Fruit fly (Drosophila melanogaster) whole organism, wandering third instar larva: ENCODE results near the gene orb.
A peak's percentile ranks its signal among the peaks of the same experiment; 100 is the strongest.

Experiments used
- Abd-B ChIP-seq: fragments of >200 bp; optimal IDR thresholded peaks from 2 replicates; lab custom pipeline; 2017; ENCODE audit warnings: missing biosample characterization, missing genetic modification characterization
- CG32264 ChIP-seq: fragments of 200-800 bp; sonication (Bioruptor generic); optimal IDR thresholded peaks from 2 replicates; lab custom pipeline; 2016; ENCODE audit warnings: missing biosample characterization, missing genetic modification characterization
- CG9705 ChIP-seq: fragments of 200-800 bp; sonication (Bioruptor generic); optimal IDR thresholded peaks from 2 replicates; lab custom pipeline; 2018; ENCODE audit warnings: missing biosample characterization, mild to moderate bottlenecking, missing genetic modification characterization
- CrebA ChIP-seq: fragments of 200-800 bp; sonication (Bioruptor generic); optimal IDR thresholded peaks from 2 replicates; lab custom pipeline; 2016; ENCODE audit warnings: missing biosample characterization, mild to moderate bottlenecking, missing genetic modification characterization, borderline replicate concordance
- Dfd ChIP-seq: fragments of >200 bp; optimal IDR thresholded peaks from 2 replicates; lab custom pipeline; 2017; ENCODE audit warnings: missing biosample characterization, missing genetic modification characterization
- Dif ChIP-seq: fragments of 200-275, 200-300 bp; sonication (Bioruptor generic); optimal IDR thresholded peaks from 2 replicates; lab custom pipeline; 2018; ENCODE audit warnings: missing biosample characterization, missing genetic modification characterization; ENCODE audit not compliant: partially characterized antibody
- GATAd ChIP-seq: sonication (Bioruptor generic); optimal IDR thresholded peaks from 2 replicates; lab custom pipeline; 2016; ENCODE audit warnings: missing biosample characterization, missing genetic modification characterization
- HLH106 ChIP-seq: fragments of 200-800 bp; optimal IDR thresholded peaks from 3 replicates; lab custom pipeline; 2019; ENCODE audit warnings: missing biosample characterization, mild to moderate bottlenecking, missing genetic modification characterization, moderate library complexity
- Hnf4 ChIP-seq: fragments of 200-800 bp; sonication (Bioruptor generic); optimal IDR thresholded peaks from 2 replicates; lab custom pipeline; 2016; ENCODE audit warnings: missing biosample characterization, mild to moderate bottlenecking, missing genetic modification characterization
- Hr78 ChIP-seq: fragments of >200 bp; optimal IDR thresholded peaks from 2 replicates; lab custom pipeline; 2017; ENCODE audit warnings: missing biosample characterization, missing genetic modification characterization
- Hr83 ChIP-seq: fragments of 200-300 bp; sonication (Bioruptor generic); optimal IDR thresholded peaks from 2 replicates; lab custom pipeline; 2016; ENCODE audit warnings: missing biosample characterization, mild to moderate bottlenecking, missing genetic modification characterization, moderate library complexity; ENCODE audit not compliant: poor library complexity, severe bottlenecking
- Jra ChIP-seq: sonication (Bioruptor generic); optimal IDR thresholded peaks from 2 replicates; lab custom pipeline; 2016; ENCODE audit warnings: missing biosample characterization, missing genetic modification characterization
- Mio ChIP-seq: sonication (Bioruptor generic); optimal IDR thresholded peaks from 2 replicates; lab custom pipeline; 2016; ENCODE audit warnings: missing biosample characterization, missing genetic modification characterization
- Myc ChIP-seq: fragments of >200 bp; optimal IDR thresholded peaks from 2 replicates; lab custom pipeline; 2017
- N ChIP-seq: fragments of >200 bp; optimal IDR thresholded peaks from 2 replicates; lab custom pipeline; 2018; ENCODE audit warnings: missing biosample characterization, missing external identifiers, missing genetic modification characterization
- OdsH ChIP-seq: fragments of 200-800 bp; sonication (Bioruptor generic); optimal IDR thresholded peaks from 2 replicates; lab custom pipeline; 2016; ENCODE audit warnings: missing biosample characterization, mild to moderate bottlenecking, missing genetic modification characterization
- Rel ChIP-seq, 2 experiments: fragments of 200-800 bp; sonication (Bioruptor generic) in 1 of 2; optimal IDR thresholded peaks; 2 replicates in 1 of 2; 3 replicates in 1 of 2; lab custom pipeline; 2016 to 2019; ENCODE audit warnings: mild to moderate bottlenecking in 2 of 2, missing biosample characterization in 2 of 2, missing genetic modification characterization in 2 of 2, moderate library complexity in 1 of 2
- Sp1 ChIP-seq: fragments of 200-800 bp; sonication (Bioruptor generic); optimal IDR thresholded peaks from 3 replicates; lab custom pipeline; 2019; ENCODE audit warnings: missing biosample characterization, mild to moderate bottlenecking, missing genetic modification characterization, moderate library complexity
- Vsx2 ChIP-seq: fragments of 200-300, 225-300 bp; sonication (Bioruptor generic); optimal IDR thresholded peaks from 2 replicates; lab custom pipeline; 2018; ENCODE audit warnings: missing biosample characterization, missing genetic modification characterization; ENCODE audit not compliant: partially characterized antibody
- br ChIP-seq: fragments of 200-800 bp; sonication (Bioruptor generic); optimal IDR thresholded peaks from 2 replicates; lab custom pipeline; 2016; ENCODE audit warnings: missing biosample characterization, missing genetic modification characterization
- brk ChIP-seq: fragments of 200-800 bp; sonication (Bioruptor generic); optimal IDR thresholded peaks from 2 replicates; lab custom pipeline; 2016; ENCODE audit warnings: missing biosample characterization, mild to moderate bottlenecking, missing genetic modification characterization
- dl ChIP-seq, 2 experiments: fragments of 175-275, 200-275 bp in 1 of 2; fragments of 200-275 bp in 1 of 2; sonication (Bioruptor generic); optimal IDR thresholded peaks; lab custom pipeline; 2018; ENCODE audit warnings: mild to moderate bottlenecking in 2 of 2, missing biosample characterization in 2 of 2, missing genetic modification characterization in 2 of 2, moderate library complexity in 2 of 2; ENCODE audit not compliant: partially characterized antibody in 2 of 2, insufficient read depth in 1 of 2
- dmrt93B ChIP-seq: fragments of 200-800 bp; sonication (Bioruptor generic); optimal IDR thresholded peaks from 2 replicates; lab custom pipeline; 2018; ENCODE audit warnings: missing biosample characterization, mild to moderate bottlenecking, missing genetic modification characterization
- dsf ChIP-seq: sonication (Bioruptor generic); optimal IDR thresholded peaks from 2 replicates; lab custom pipeline; 2016; ENCODE audit warnings: missing biosample characterization, missing genetic modification characterization, borderline replicate concordance
- ey ChIP-seq: fragments of 200-800 bp; sonication (Bioruptor generic); optimal IDR thresholded peaks from 2 replicates; lab custom pipeline; 2016; ENCODE audit warnings: missing biosample characterization, missing genetic modification characterization
- foxo ChIP-seq, 2 experiments: fragments of 200-800 bp; sonication (Bioruptor generic); optimal IDR thresholded peaks; 2 replicates in 1 of 2; 3 replicates in 1 of 2; lab custom pipeline; 2016 to 2017; ENCODE audit warnings: missing biosample characterization in 2 of 2, missing genetic modification characterization in 2 of 2
- fru ChIP-seq: fragments of 200-800 bp; sonication (Bioruptor generic); optimal IDR thresholded peaks from 3 replicates; lab custom pipeline; 2016; ENCODE audit warnings: missing biosample characterization, mild to moderate bottlenecking, missing genetic modification characterization
- h ChIP-seq: fragments of 200-800 bp; sonication (Bioruptor generic); optimal IDR thresholded peaks from 3 replicates; lab custom pipeline; 2016; ENCODE audit warnings: missing biosample characterization, mild to moderate bottlenecking, missing genetic modification characterization
- jim ChIP-seq: fragments of 175-275, 200-325 bp; sonication (Bioruptor generic); optimal IDR thresholded peaks from 2 replicates; lab custom pipeline; 2016; ENCODE audit warnings: missing biosample characterization, mild to moderate bottlenecking, missing genetic modification characterization
- lola ChIP-seq: fragments of >200 bp; optimal IDR thresholded peaks from 2 replicates; lab custom pipeline; 2017; ENCODE audit warnings: missing biosample characterization, missing genetic modification characterization
- pan ChIP-seq: fragments of >200 bp; optimal IDR thresholded peaks from 2 replicates; lab custom pipeline; 2017
- psq ChIP-seq: fragments of 200-800 bp; sonication (Bioruptor generic); optimal IDR thresholded peaks from 3 replicates; lab custom pipeline; 2017; ENCODE audit warnings: missing biosample characterization, mild to moderate bottlenecking, missing genetic modification characterization, moderate library complexity
- rgr ChIP-seq: fragments of 200-800 bp; sonication (Bioruptor generic); optimal IDR thresholded peaks from 3 replicates; lab custom pipeline; 2016; ENCODE audit warnings: missing biosample characterization, mild to moderate bottlenecking, missing genetic modification characterization
- sage ChIP-seq: fragments of 200-800 bp; sonication (Bioruptor generic); optimal IDR thresholded peaks from 2 replicates; lab custom pipeline; 2016; ENCODE audit warnings: missing biosample characterization, mild to moderate bottlenecking, missing genetic modification characterization
- sv ChIP-seq: fragments of 200-800 bp; sonication (Bioruptor generic); optimal IDR thresholded peaks from 3 replicates; lab custom pipeline; 2016; ENCODE audit warnings: missing biosample characterization, missing genetic modification characterization
- tai ChIP-seq: sonication (Bioruptor generic); optimal IDR thresholded peaks from 2 replicates; lab custom pipeline; 2016; ENCODE audit warnings: missing biosample characterization, missing genetic modification characterization
- usp ChIP-seq: fragments of >200 bp; optimal IDR thresholded peaks from 2 replicates; lab custom pipeline; 2017; ENCODE audit warnings: missing biosample characterization, missing genetic modification characterization
- woc ChIP-seq: sonication (Bioruptor generic); optimal IDR thresholded peaks from 2 replicates; lab custom pipeline; 2016; ENCODE audit warnings: missing biosample characterization, mild to moderate bottlenecking, missing genetic modification characterization

Gene orb

DNA sequence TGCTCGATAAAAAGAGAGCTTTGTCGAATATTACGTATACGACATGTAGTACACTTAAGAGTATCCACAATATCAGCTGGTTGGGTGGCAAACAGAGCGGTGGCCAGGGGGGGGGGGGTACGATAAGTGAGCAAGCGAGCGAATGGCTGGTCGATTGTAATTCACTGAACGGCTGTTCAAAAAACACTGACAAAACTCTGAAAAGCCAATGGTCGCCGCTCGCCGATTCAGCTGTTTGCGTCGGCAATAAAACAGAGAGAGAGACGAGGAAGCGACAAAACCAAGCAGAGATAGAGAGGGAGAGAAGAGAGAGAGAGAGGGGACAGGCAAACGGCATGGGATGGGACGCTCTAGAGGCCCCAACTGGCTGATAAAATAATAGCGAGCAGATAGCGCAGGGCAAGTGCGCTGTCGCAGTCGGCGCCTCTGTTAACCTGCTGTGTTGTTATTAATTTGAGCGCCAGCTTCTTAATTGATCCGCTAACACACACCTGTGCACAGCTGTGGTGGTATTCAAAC, 54.1 kb downstream of the orb start, which contains the start of gene cnc (continued):
- TF ChIP-seq brk (GFP tag; lab: Kevin White, UChicago) (no peak), HLH106 (tag; lab: Kevin White, UChicago) (no peak)

DNA sequence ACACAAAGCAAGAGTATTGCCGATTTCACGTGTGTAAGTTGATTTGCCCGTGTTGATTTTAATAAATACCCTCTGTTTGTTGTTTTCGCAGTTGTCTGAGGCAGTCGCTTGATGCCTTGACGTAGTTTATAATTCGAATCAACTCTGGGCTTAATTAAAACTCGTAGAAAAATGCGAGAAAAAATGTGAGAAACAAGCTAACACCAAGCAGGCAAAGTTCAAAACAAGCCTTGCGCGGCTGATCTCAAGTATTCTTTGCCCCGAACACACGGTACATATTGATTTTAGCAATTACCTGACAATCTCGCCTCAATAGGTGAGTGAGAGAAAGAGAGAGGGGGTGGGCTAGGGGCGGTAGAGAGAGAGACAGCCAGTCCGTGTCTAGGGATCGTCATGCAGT, 55.4 kb downstream of the orb start:
- peak; percentile 4 for TF ChIP-seq psq (GFP tag; lab: Kevin White, UChicago)
- TF ChIP-seq Hnf4 (GFP tag; lab: Kevin White, UChicago) = peak; percentile 2
- TF ChIP-seq OdsH (GFP tag; lab: Kevin White, UChicago) = peak; percentile 22
- no peak for TF ChIP-seq brk (GFP tag; lab: Kevin White, UChicago)
- TF ChIP-seq Dif (GFP tag; lab: Kevin White, UChicago) = no peak
- peak in 1 of 2 experiments; percentile 26 for TF ChIP-seq foxo (GFP tag; optimal IDR thresholded peaks at IDR 0.05; lab: Kevin White, UChicago)
- TF ChIP-seq ey = no peak
- peak; percentile 25 for TF ChIP-seq Hr83 (GFP tag; lab: Kevin White, UChicago)
- peak; percentile 51 for TF ChIP-seq h (GFP tag; lab: Kevin White, UChicago)
- peak; percentile 27 for TF ChIP-seq rgr

DNA sequence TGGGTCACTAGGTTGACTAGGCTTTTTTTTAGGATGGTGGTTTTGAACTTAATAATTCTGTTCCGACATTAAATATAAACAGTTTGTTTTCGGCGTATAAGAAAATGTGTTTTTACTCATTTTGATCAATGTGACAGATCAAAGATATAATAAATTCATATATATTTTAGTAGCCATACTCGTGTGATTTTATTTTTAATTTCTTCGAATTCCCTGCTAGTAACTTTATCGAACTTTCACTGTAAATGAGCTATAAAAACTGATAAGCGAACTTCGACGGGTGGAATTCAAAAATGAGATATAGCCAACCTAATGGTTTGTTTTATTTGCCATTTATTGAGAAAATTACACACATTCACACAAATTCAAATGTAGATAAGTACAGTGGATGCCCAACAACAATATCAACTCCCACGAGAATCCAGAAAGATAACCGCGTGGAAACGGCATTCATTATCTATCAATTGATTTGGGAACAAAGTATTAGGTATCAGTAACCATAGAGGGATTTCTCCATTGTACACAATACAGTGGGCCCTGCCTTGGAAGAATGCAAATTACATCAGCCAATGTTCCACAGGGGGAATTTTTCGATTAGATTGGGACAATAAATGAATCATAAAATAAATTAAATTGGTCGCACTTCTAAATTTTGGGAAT, 57.4 kb downstream of the orb start:
- no peak for TF ChIP-seq Dfd (GFP tag; lab: Kevin White, UChicago)
- TF ChIP-seq Rel (GFP tag; optimal IDR thresholded peaks at IDR 0.05; lab: Kevin White, UChicago) = no peak
- TF ChIP-seq Rel (tag; optimal IDR thresholded peaks at IDR 0.05; lab: Kevin White, UChicago) = peak; percentile 86
- TF ChIP-seq dsf (GFP tag; lab: Kevin White, UChicago) = no peak
- no peak for TF ChIP-seq lola (GFP tag; lab: Kevin White, UChicago)
- TF ChIP-seq woc (GFP tag; lab: Kevin White, UChicago) = no peak
- TF ChIP-seq br (GFP tag; lab: Kevin White, UChicago) = peak; percentile 4
- TF ChIP-seq sv (GFP tag; lab: Kevin White, UChicago) = no peak
- peak; percentile 24 for TF ChIP-seq fru
- no peak for TF ChIP-seq N (GFP tag; lab: Kevin White, UChicago)
- TF ChIP-seq usp (GFP tag; lab: Kevin White, UChicago) = no peak
- peak; percentile 57 for TF ChIP-seq brk (GFP tag; lab: Kevin White, UChicago)
- TF ChIP-seq dmrt93B = no peak
- no peak for TF ChIP-seq HLH106 (tag; lab: Kevin White, UChicago)
- TF ChIP-seq pan = no peak
- no peak for TF ChIP-seq Hr83 (GFP tag; lab: Kevin White, UChicago)
- TF ChIP-seq CrebA (GFP tag; lab: Kevin White, UChicago) = peak; percentile 59
- TF ChIP-seq Sp1 (GFP tag; lab: Kevin White, UChicago) = peak; percentile 24
- TF ChIP-seq psq (GFP tag; lab: Kevin White, UChicago) = no peak
- no peak for TF ChIP-seq Dif (GFP tag; lab: Kevin White, UChicago)
- peak; percentile 6 for TF ChIP-seq sage (GFP tag; lab: Kevin White, UChicago)
- TF ChIP-seq ey = no peak
- TF ChIP-seq Hnf4 (GFP tag; lab: Kevin White, UChicago) = no peak
- TF ChIP-seq Hr78 (GFP tag; lab: Kevin White, UChicago) = no peak
- TF ChIP-seq tai (GFP tag; lab: Kevin White, UChicago) = no peak
- peak; percentile 30 for TF ChIP-seq OdsH (GFP tag; lab: Kevin White, UChicago)
- no peak for TF ChIP-seq GATAd (GFP tag; lab: Kevin White, UChicago)
- no peak for TF ChIP-seq Mio (GFP tag; lab: Kevin White, UChicago)
- TF ChIP-seq Abd-B (GFP tag; lab: Kevin White, UChicago) = no peak
- TF ChIP-seq rgr = peak; percentile 17
- TF ChIP-seq Myc (lab: Kevin White, UChicago) = no peak
- TF ChIP-seq CG9705 (GFP tag; lab: Kevin White, UChicago) = no peak
- no peak for TF ChIP-seq dl (GFP tag; optimal IDR thresholded peaks at IDR 0.05; lab: Kevin White, UChicago; ENCODE audit: insufficient read depth in 1 of 2, partially characterized antibody in 2 of 2)
- TF ChIP-seq foxo (GFP tag; optimal IDR thresholded peaks at IDR 0.05; lab: Kevin White, UChicago) = peak; percentile 19 to 31
- no peak for TF ChIP-seq jim (GFP tag; lab: Kevin White, UChicago)
- TF ChIP-seq h (GFP tag; lab: Kevin White, UChicago) = peak; percentile 69
- no peak for TF ChIP-seq Vsx2 (GFP tag; lab: Kevin White, UChicago)
- TF ChIP-seq CG32264 = peak; percentile 17
- no peak for TF ChIP-seq Jra
